Worm (Caenorhabditis elegans): ENCODE data around the gene dmd-8.
A peak's percentile ranks its signal among the peaks of the same experiment; 100 is the strongest.

Gene dmd-8

DNA sequence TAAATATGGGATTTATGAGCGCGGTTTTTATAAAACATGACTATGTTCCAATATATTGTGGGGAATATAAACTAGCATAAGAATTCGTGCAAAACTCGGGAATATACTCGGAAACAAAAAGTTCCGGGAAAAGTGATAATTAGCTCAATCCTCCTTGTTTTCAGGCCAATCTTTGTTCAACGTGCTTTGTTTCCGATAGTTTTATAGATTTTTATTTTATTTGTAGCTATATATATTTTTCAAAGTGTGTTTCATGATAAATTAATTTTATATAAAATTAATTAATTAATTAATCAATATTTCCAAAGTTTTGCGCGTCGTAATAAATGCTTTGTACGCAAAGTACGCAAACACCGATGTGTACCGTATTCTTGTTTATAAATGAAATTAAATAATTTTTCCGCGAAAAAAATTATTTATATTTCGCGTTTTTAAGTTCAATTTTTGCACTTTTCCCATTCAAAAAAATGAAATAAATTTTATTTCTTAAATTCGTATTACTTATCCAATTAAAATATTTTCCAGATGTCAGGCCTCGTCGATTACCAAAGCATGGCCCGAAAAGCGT is 38.7 kb downstream of the dmd-8 start, which contains the start of gene F33E11.2 (continued):
- no peak for TF ChIP-seq nhr-237 (tag; optimal IDR thresholded peaks at IDR 0.05)

DNA sequence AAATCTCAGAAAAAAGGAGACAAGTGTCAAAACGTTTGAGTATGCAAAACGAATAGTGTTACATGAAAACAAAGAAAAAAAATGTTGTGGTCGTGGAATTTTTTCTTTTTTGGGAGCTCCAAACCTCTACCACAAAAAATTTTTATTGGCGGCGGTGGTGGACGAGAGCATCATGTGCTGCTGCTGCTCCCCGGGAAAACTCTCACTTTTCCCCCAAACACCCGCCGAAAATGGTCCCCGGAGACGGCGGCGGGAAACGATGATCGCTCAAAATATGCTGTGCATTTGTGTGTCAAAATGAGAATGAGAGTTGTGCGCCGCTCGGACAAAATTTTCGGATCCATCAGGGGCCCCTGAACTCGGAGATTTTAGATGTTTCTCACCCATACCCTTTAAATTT is 40.4 kb downstream of the dmd-8 start:
- TF ChIP-seq unc-62 (GFP tag; optimal IDR thresholded peaks at IDR 0.05) = no peak
- TF ChIP-seq fos-1 (tag; optimal IDR thresholded peaks at IDR 0.05) = no peak

DNA sequence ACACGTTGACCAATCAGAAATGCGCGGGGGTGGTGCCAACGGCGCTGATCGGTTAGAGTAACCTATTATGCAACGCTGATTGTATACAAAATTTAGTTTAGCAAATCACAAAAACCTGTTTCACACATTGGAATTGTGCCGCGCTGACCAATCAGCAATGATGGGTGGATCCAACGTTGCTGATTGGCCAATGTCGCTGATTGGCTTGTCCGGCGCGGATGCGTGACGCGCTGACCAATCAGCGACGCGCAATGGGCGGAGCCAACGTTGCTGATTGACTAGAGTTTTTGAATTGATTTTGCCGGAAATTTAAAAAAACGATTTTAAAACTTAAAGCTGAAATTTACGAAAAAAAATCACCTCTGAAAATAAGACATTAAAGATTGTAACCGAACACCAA is 51.0 kb downstream of the dmd-8 start:
- no peak for TF ChIP-seq ztf-11 (tag; optimal IDR thresholded peaks at IDR 0.05)
- no peak for TF ChIP-seq lin-13 (GFP tag; optimal IDR thresholded peaks at IDR 0.05)

DNA sequence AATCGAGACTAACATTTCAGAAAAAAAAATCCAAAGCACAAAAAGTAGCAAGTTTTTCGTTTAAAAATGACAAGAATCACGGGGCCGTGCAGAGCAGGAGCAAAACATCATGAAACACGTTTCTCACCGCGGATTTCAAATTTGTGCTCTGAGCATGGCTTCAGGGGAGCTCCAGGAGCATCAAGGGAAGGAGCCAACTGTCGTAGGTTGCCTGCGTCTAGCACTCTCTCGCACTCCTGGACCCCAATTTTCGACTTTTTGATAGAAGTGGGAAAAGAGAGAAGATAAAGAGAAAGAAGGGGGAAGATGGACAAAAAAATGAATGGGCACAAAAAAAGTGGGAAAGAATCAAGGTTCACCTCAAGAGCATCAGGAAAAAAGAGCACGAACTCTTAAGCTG is 51.4 kb downstream of the dmd-8 start:
- TF ChIP-seq ztf-4 (tag; optimal IDR thresholded peaks at IDR 0.05) (no peak), rnt-1 (tag; optimal IDR thresholded peaks at IDR 0.05) (peak; percentile 78), lin-14 (GFP tag; optimal IDR thresholded peaks at IDR 0.05) (peak; percentile 77), unc-98 (GFP tag; IDR thresholded peaks at IDR 0.05) (no peak), lsy-2 (tag; optimal IDR thresholded peaks at IDR 0.05) (peak; percentile 19 to 41), efl-1 (optimal IDR thresholded peaks at IDR 0.05) (peak in 1 of 2 experiments; percentile 21), efl-1 (GFP tag; optimal IDR thresholded peaks at IDR 0.05 in 1 of 2) (peak; percentile 30 to 78), tbx-2 (tag; optimal IDR thresholded peaks at IDR 0.05) (no peak), nhr-71 (tag; optimal IDR thresholded peaks at IDR 0.05) (peak; percentile 74), skn-1 (tag; optimal IDR thresholded peaks at IDR 0.05) (no peak), nhr-19 (GFP tag; conservative IDR thresholded peaks at IDR 0.05) (peak; percentile 54), lin-35 (GFP tag; optimal IDR thresholded peaks at IDR 0.05) (peak in 1 of 2 experiments; percentile 17), ceh-88 (GFP tag; IDR thresholded peaks at IDR 0.05) (no peak), mdl-1 (tag; optimal IDR thresholded peaks at IDR 0.05) (no peak), irx-1 (tag; optimal IDR thresholded peaks at IDR 0.05) (no peak), C16A3.4 (tag; optimal IDR thresholded peaks at IDR 0.05) (no peak), isw-1 (GFP tag; IDR thresholded peaks at IDR 0.05) (no peak), unc-30 (tag; optimal IDR thresholded peaks at IDR 0.05) (no peak), nhr-77 (tag; optimal IDR thresholded peaks at IDR 0.05) (no peak), nhr-85 (tag) (no peak), snu-23 (GFP tag; optimal IDR thresholded peaks at IDR 0.05) (peak; percentile 35)
